Worm (Caenorhabditis elegans) whole organism, mixed stage, embryonic: Measurements from ENCODE around the gene irld-67.

ENCODE experiments used
- elt-1 ChIP-seq: sonication (generic microtip); optimal IDR thresholded peaks from 2 replicates; lab custom pipeline; 2017; ENCODE audit warnings: missing genetic modification characterization, mild to moderate bottlenecking, missing compliant biosample characterization, antibody characterized with exemption, moderate library complexity, borderline replicate concordance; ENCODE audit not compliant: insufficient read depth
- lin-13 ChIP-seq: fragments of 150-350 bp; optimal IDR thresholded peaks from 2 replicates; lab custom pipeline; 2014; ENCODE audit warnings: missing biosample characterization, missing genetic modification characterization
- mep-1 ChIP-seq: fragments of 150-350 bp; optimal IDR thresholded peaks from 2 replicates; lab custom pipeline; 2017; ENCODE audit warnings: missing biosample characterization, missing genetic modification reagents, missing genetic modification characterization, inconsistent platforms
- pha-4 ChIP-seq: fragments of 150-350 bp; optimal IDR thresholded peaks from 2 replicates; lab custom pipeline; 2018; ENCODE audit warnings: missing biosample characterization, missing genetic modification reagents, missing genetic modification characterization

ce11 chrII:2966350-2966749, 32.1 kb upstream of the irld-67 start:
- TF ChIP-seq mep-1 (tag; lab: Kevin White, UChicago) (no peak), pha-4 (no peak), lin-13 (tag; lab: Kevin White, UChicago) (no peak), elt-1 (no peak)
